Worm (Caenorhabditis elegans) whole organism, midembryonic: ENCODE results near the gene F28C6.10.

ENCODE experiments used
- T22C8.4 ChIP-seq: fragments of 200-800 bp; sonication (Bioruptor generic); IDR thresholded peaks from 2 replicates; pipeline ENCODE4 v1.3.6; 2022; ENCODE audit warnings: missing genetic modification characterization, missing compliant biosample characterization
- flt-1 ChIP-seq: fragments of 200-800 bp; sonication (Bioruptor generic); IDR thresholded peaks from 2 replicates; pipeline ENCODE4 v1.3.6; 2022; ENCODE audit warnings: missing genetic modification characterization, missing compliant biosample characterization
- ref-1 ChIP-seq: fragments of 200-800 bp; sonication (Bioruptor generic); conservative IDR thresholded peaks from 2 replicates; pipeline ENCODE4 v1.3.6; 2022; ENCODE audit warnings: missing genetic modification reagents, missing genetic modification characterization, missing compliant biosample characterization
- tab-1 ChIP-seq: fragments of 200-800 bp; sonication (Bioruptor generic); IDR thresholded peaks from 2 replicates; pipeline ENCODE4 v1.3.6; 2022; ENCODE audit warnings: missing genetic modification characterization, missing compliant biosample characterization

- TF ChIP-seq ref-1 (GFP tag; lab: Robert Waterston, UW) (no peak), flt-1 (GFP tag; lab: Robert Waterston, UW) (no peak), T22C8.4 (GFP tag; lab: Robert Waterston, UW) (no peak), tab-1 (no peak)
These were observed 38.7 kb downstream of the F28C6.10 start for ce11 chrII:8646437-8646836.
